Fruit fly (Drosophila melanogaster) whole organism, embryonic: ENCODE data around the gene CG31109.

Experiments
- Aef1 ChIP-seq: fragments of 200-800 bp; sonication (Bioruptor generic); IDR thresholded peaks from 3 replicates; pipeline ENCODE4 v1.3.6; 2022; ENCODE audit warnings: missing biosample characterization, missing genetic modification characterization
- Bteb2 ChIP-seq: fragments of 200-800 bp; sonication (Bioruptor generic); optimal IDR thresholded peaks from 2 replicates; lab custom pipeline; 2016; ENCODE audit warnings: missing biosample characterization, missing genetic modification characterization
- CG12659 ChIP-seq: fragments of 200-800 bp; sonication (Bioruptor generic); optimal IDR thresholded peaks from 3 replicates; lab custom pipeline; 2017; ENCODE audit warnings: mild to moderate bottlenecking, missing biosample characterization, missing genetic modification reagents, missing genetic modification characterization
- CG13424 ChIP-seq: fragments of 200-800 bp; sonication (Bioruptor generic); optimal IDR thresholded peaks from 2 replicates; lab custom pipeline; 2019; ENCODE audit warnings: missing biosample characterization, mild to moderate bottlenecking, missing genetic modification characterization, moderate library complexity
- CG13894 ChIP-seq: fragments of 200-800 bp; sonication (Bioruptor generic); optimal IDR thresholded peaks from 3 replicates; lab custom pipeline; 2018; ENCODE audit warnings: missing biosample characterization, mild to moderate bottlenecking, missing genetic modification characterization, moderate library complexity
- CG15479 ChIP-seq: fragments of 200-800 bp; sonication (Bioruptor generic); optimal IDR thresholded peaks from 3 replicates; lab custom pipeline; 2019; ENCODE audit warnings: missing biosample characterization, mild to moderate bottlenecking, missing genetic modification characterization, moderate library complexity
- CG15514 ChIP-seq: fragments of 200-800 bp; sonication (Bioruptor generic); optimal IDR thresholded peaks from 3 replicates; lab custom pipeline; 2017; ENCODE audit warnings: missing biosample characterization, missing genetic modification characterization, mild to moderate bottlenecking, moderate library complexity, missing genetic modification reagents
- CG1647 ChIP-seq: fragments of 200-800 bp; sonication (Bioruptor generic); optimal IDR thresholded peaks from 3 replicates; lab custom pipeline; 2016; ENCODE audit warnings: missing biosample characterization, missing genetic modification characterization
- CG17912 ChIP-seq: fragments of 200-800 bp; sonication (Bioruptor generic); optimal IDR thresholded peaks from 2 replicates; lab custom pipeline; 2018; ENCODE audit warnings: missing biosample characterization, mild to moderate bottlenecking, missing genetic modification characterization
- CG18262 ChIP-seq: fragments of 200-800 bp; optimal IDR thresholded peaks from 3 replicates; lab custom pipeline; 2019; ENCODE audit warnings: missing biosample characterization, mild to moderate bottlenecking, missing genetic modification characterization, moderate library complexity
- CG2120 ChIP-seq: fragments of 200-800 bp; sonication (Bioruptor generic); optimal IDR thresholded peaks from 3 replicates; lab custom pipeline; 2016; ENCODE audit warnings: missing biosample characterization, missing genetic modification characterization
- CG2199 ChIP-seq: fragments of 200-800 bp; sonication (Bioruptor generic); IDR thresholded peaks from 3 replicates; pipeline ENCODE4 v1.3.6; 2022; ENCODE audit warnings: missing biosample characterization, missing genetic modification characterization
- CG30431 ChIP-seq: fragments of 200-800 bp; sonication (Bioruptor generic); optimal IDR thresholded peaks from 2 replicates; lab custom pipeline; 2017; ENCODE audit warnings: missing biosample characterization, missing genetic modification characterization
- CG3838 ChIP-seq: fragments of 200-800 bp; sonication (Bioruptor generic); optimal IDR thresholded peaks from 3 replicates; lab custom pipeline; 2016; ENCODE audit warnings: missing biosample characterization, missing genetic modification characterization
- CG4360 ChIP-seq: fragments of 200-800 bp; sonication (Bioruptor generic); IDR thresholded peaks from 2 replicates; pipeline ENCODE4 v1.3.6; 2022; ENCODE audit warnings: missing biosample characterization, missing genetic modification characterization
- CG6272 ChIP-seq: fragments of 200-800 bp; sonication (Bioruptor generic); IDR thresholded peaks from 2 replicates; pipeline ENCODE4 v1.3.6; 2022; ENCODE audit warnings: missing biosample characterization, missing genetic modification characterization
- CG6791 ChIP-seq: fragments of 200-800 bp; sonication (Bioruptor generic); IDR thresholded peaks from 3 replicates; pipeline ENCODE4 v1.3.6; 2022; ENCODE audit warnings: missing biosample characterization, missing genetic modification characterization; ENCODE audit not compliant: partially characterized antibody
- CG8765 ChIP-seq: fragments of 200-800 bp; sonication (Bioruptor generic); IDR thresholded peaks from 2 replicates; pipeline ENCODE4 v1.3.6; 2022; ENCODE audit warnings: missing biosample characterization, missing genetic modification characterization
- CG8944 ChIP-seq: fragments of 200-800 bp; sonication (Bioruptor generic); optimal IDR thresholded peaks from 3 replicates; lab custom pipeline; 2016; ENCODE audit warnings: missing biosample characterization, missing genetic modification characterization
- CHES-1-like ChIP-seq: fragments of 200-800 bp; sonication (Bioruptor generic); optimal IDR thresholded peaks from 2 replicates; lab custom pipeline; 2016; ENCODE audit warnings: missing biosample characterization, missing genetic modification characterization
- H15 ChIP-seq: fragments of 200-800 bp; sonication (Bioruptor generic); IDR thresholded peaks from 3 replicates; pipeline ENCODE4 v1.3.6; 2022; ENCODE audit warnings: missing biosample characterization, missing genetic modification characterization
- HHEX ChIP-seq: fragments of 200-800 bp; sonication (Bioruptor generic); optimal IDR thresholded peaks from 3 replicates; lab custom pipeline; 2017; ENCODE audit warnings: missing biosample characterization, mild to moderate bottlenecking, missing genetic modification characterization, missing genetic modification reagents
- HmgD ChIP-seq: fragments of 200-800 bp; sonication (Bioruptor generic); optimal IDR thresholded peaks from 3 replicates; lab custom pipeline; 2016; ENCODE audit warnings: missing biosample characterization, missing genetic modification characterization
- Kr ChIP-seq: fragments of 200-800 bp; sonication (Bioruptor generic); optimal IDR thresholded peaks from 2 replicates; lab custom pipeline; 2017; ENCODE audit warnings: missing biosample characterization, mild to moderate bottlenecking, missing genetic modification characterization
- Optix ChIP-seq: fragments of 200-800 bp; sonication (Bioruptor generic); IDR thresholded peaks from 3 replicates; pipeline ENCODE4 v1.3.6; 2022; ENCODE audit warnings: missing biosample characterization, missing genetic modification characterization
- Sry-β ChIP-seq: fragments of 200-800 bp; sonication (Bioruptor generic); optimal IDR thresholded peaks from 2 replicates; lab custom pipeline; 2018; ENCODE audit warnings: missing biosample characterization, mild to moderate bottlenecking, missing genetic modification characterization, moderate library complexity
- amos ChIP-seq: fragments of 200-800 bp; sonication (Bioruptor generic); IDR thresholded peaks from 2 replicates; pipeline ENCODE4 v1.3.6; 2022; ENCODE audit warnings: missing biosample characterization, missing genetic modification characterization; ENCODE audit not compliant: partially characterized antibody
- az2 ChIP-seq: fragments of 200-800 bp; sonication (Bioruptor generic); optimal IDR thresholded peaks from 3 replicates; lab custom pipeline; 2016; ENCODE audit warnings: missing biosample characterization, missing genetic modification characterization
- btn ChIP-seq: fragments of 200-800 bp; sonication (Bioruptor generic); optimal IDR thresholded peaks from 2 replicates; lab custom pipeline; 2016; ENCODE audit warnings: missing biosample characterization, missing genetic modification characterization
- crp ChIP-seq, 2 experiments: fragments of 200-800 bp; sonication (Bioruptor generic); optimal IDR thresholded peaks; 2 replicates in 1 of 2; 3 replicates in 1 of 2; lab custom pipeline; 2017; ENCODE audit warnings: missing biosample characterization in 2 of 2, missing genetic modification characterization in 2 of 2, mild to moderate bottlenecking in 1 of 2, moderate library complexity in 1 of 2
- en ChIP-seq: fragments of 200-800 bp; sonication (Bioruptor generic); optimal IDR thresholded peaks from 2 replicates; lab custom pipeline; 2016; ENCODE audit warnings: missing biosample characterization, missing genetic modification characterization
- eyg ChIP-seq: fragments of 200-800 bp; sonication (Bioruptor generic); optimal IDR thresholded peaks from 3 replicates; lab custom pipeline; 2016; ENCODE audit warnings: missing biosample characterization, missing genetic modification characterization
- ftz-f1 ChIP-seq: fragments of 200-800 bp; sonication (Bioruptor generic); optimal IDR thresholded peaks from 2 replicates; lab custom pipeline; 2016; ENCODE audit warnings: missing biosample characterization, missing genetic modification characterization
- gem ChIP-seq: fragments of 200-800 bp; sonication (Bioruptor generic); optimal IDR thresholded peaks from 2 replicates; lab custom pipeline; 2019; ENCODE audit warnings: missing biosample characterization, mild to moderate bottlenecking, missing genetic modification characterization, moderate library complexity
- grau ChIP-seq: fragments of 200-800 bp; optimal IDR thresholded peaks from 3 replicates; lab custom pipeline; 2019; ENCODE audit warnings: missing biosample characterization, mild to moderate bottlenecking, missing genetic modification characterization, moderate library complexity
- insv ChIP-seq, 2 experiments: fragments of 200-800 bp; sonication (Bioruptor generic); optimal IDR thresholded peaks; 3 replicates each; lab custom pipeline; 2016 to 2018; ENCODE audit warnings: missing biosample characterization in 2 of 2, missing genetic modification characterization in 2 of 2
- inv ChIP-seq: fragments of 200-800 bp; sonication (Bioruptor generic); IDR thresholded peaks from 2 replicates; pipeline ENCODE4 v1.3.6; 2022; ENCODE audit warnings: missing biosample characterization, missing genetic modification characterization; ENCODE audit not compliant: partially characterized antibody
- lov ChIP-seq, 2 experiments: fragments of 200-800 bp in 1 of 2; fragments of >200 bp in 1 of 2; sonication (Bioruptor generic) in 1 of 2; IDR thresholded peaks in 1 of 2; optimal IDR thresholded peaks in 1 of 2; 2 replicates in 1 of 2; 3 replicates in 1 of 2; pipeline versions ENCODE4 v1.3.6 to Lab custom; 2017 to 2022; ENCODE audit warnings: missing biosample characterization in 1 of 2, missing genetic modification characterization in 1 of 2
- nerfin-2 ChIP-seq: fragments of 200-800 bp; sonication (Bioruptor generic); IDR thresholded peaks from 2 replicates; pipeline ENCODE4 v1.3.6; 2022; ENCODE audit warnings: missing biosample characterization, missing genetic modification characterization; ENCODE audit not compliant: partially characterized antibody
- oc ChIP-seq: fragments of 200-800 bp; sonication (Bioruptor generic); optimal IDR thresholded peaks from 2 replicates; lab custom pipeline; 2018; ENCODE audit warnings: missing biosample characterization, mild to moderate bottlenecking, missing genetic modification characterization, moderate library complexity
- pho ChIP-seq: fragments of 200-800 bp; sonication (Bioruptor generic); optimal IDR thresholded peaks from 2 replicates; lab custom pipeline; 2016; ENCODE audit warnings: missing biosample characterization, missing genetic modification characterization
- pum ChIP-seq: fragments of 200-800 bp; sonication (Bioruptor generic); optimal IDR thresholded peaks from 2 replicates; lab custom pipeline; 2016; ENCODE audit warnings: missing biosample characterization, missing genetic modification characterization
- scrt ChIP-seq: fragments of 200-800 bp; sonication (Bioruptor generic); optimal IDR thresholded peaks from 2 replicates; lab custom pipeline; 2018; ENCODE audit warnings: missing biosample characterization, mild to moderate bottlenecking, missing genetic modification characterization, moderate library complexity
- sima ChIP-seq: fragments of 200-800 bp; sonication (Bioruptor generic); optimal IDR thresholded peaks from 2 replicates; lab custom pipeline; 2016; ENCODE audit warnings: missing biosample characterization, missing genetic modification characterization
- stwl ChIP-seq: fragments of 200-800 bp; sonication (Bioruptor generic); optimal IDR thresholded peaks from 3 replicates; lab custom pipeline; 2018; ENCODE audit warnings: missing biosample characterization, mild to moderate bottlenecking, missing genetic modification characterization, moderate library complexity
- tap ChIP-seq: fragments of 200-800 bp; optimal IDR thresholded peaks from 3 replicates; lab custom pipeline; 2019; ENCODE audit warnings: missing biosample characterization, mild to moderate bottlenecking, missing genetic modification characterization, moderate library complexity
- tna ChIP-seq: fragments of 200-800 bp; sonication (Bioruptor generic); IDR thresholded peaks from 2 replicates; pipeline ENCODE4 v1.3.6; 2022; ENCODE audit warnings: missing biosample characterization, missing genetic modification characterization; ENCODE audit not compliant: partially characterized antibody
- vvl ChIP-seq: fragments of 200-800 bp; sonication (Bioruptor generic); IDR thresholded peaks from 2 replicates; pipeline ENCODE4 v1.3.6; 2022; ENCODE audit warnings: missing biosample characterization, missing genetic modification characterization

CG31109 gene

DNA sequence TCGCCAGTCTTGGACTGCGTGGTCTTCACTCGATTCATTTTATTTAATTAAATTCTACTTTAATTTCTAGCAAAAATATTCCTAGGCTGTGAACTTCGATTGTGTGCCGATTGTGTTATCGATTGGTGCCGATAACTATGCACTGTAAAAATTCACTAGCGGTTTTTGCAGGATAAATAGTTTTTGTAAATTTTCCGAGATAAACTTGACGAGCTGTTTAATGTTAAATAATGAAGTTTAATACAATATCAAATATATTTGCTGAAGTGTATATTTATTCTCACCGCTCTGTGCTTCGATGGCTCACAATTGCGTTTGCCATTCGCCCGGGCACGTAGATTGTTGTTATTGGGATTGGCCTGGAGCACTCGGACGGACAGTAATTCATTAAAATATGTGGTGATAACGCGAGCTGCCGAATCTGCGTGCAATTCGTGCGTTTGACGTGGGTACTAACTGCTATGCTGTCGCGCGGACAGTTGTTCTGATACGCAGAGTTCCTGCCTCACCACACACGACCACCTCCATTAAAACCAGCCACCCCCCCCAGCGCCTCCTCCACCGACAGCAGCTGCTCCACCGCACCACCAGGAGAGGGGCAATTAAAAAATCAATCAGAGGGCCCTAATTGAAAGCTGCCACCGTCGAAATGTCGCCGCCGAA, 29.4 kb downstream of the CG31109 start, which contains the start of the genes EMC6 and Hr96 (continued):
- peak; percentile 91 for TF ChIP-seq HHEX (GFP tag; lab: Kevin White, UChicago)
- peak; percentile 92 for TF ChIP-seq CG13894
- peak; percentile 80 for TF ChIP-seq en (GFP tag; lab: Kevin White, UChicago)
- TF ChIP-seq lov (optimal IDR thresholded peaks at IDR 0.05; lab: Kevin White, UChicago): no peak
- peak; percentile 89 for TF ChIP-seq lov (GFP tag; IDR thresholded peaks at IDR 0.05; lab: Robert Waterston, UW)
- TF ChIP-seq Kr: no peak
- peak; percentile 94 for TF ChIP-seq CG13424
- peak in 1 of 2 experiments; percentile 72 for TF ChIP-seq insv (GFP tag; optimal IDR thresholded peaks at IDR 0.05; lab: Kevin White, UChicago)
- peak; percentile 91 for TF ChIP-seq CG6272 (GFP tag; lab: Robert Waterston, UW)
- TF ChIP-seq eyg: peak; percentile 88
- peak; percentile 89 for TF ChIP-seq CG3838 (GFP tag; lab: Kevin White, UChicago)
- peak; percentile 75 for TF ChIP-seq CG4360 (GFP tag; lab: Robert Waterston, UW)
- TF ChIP-seq CG30431 (GFP tag; lab: Kevin White, UChicago): peak; percentile 89
- TF ChIP-seq nerfin-2 (GFP tag; lab: Robert Waterston, UW): peak; percentile 74; the same call in 1 of the 2 replicates
- peak; percentile 36 for TF ChIP-seq sima (GFP tag; lab: Kevin White, UChicago)
- TF ChIP-seq az2 (GFP tag; lab: Kevin White, UChicago): peak; percentile 94
- TF ChIP-seq scrt (GFP tag; lab: Kevin White, UChicago): no peak
- peak; percentile 93 for TF ChIP-seq H15 (GFP tag; lab: Robert Waterston, UW)
- peak; percentile 91 for TF ChIP-seq CG8944 (GFP tag; lab: Kevin White, UChicago)
- peak; percentile 70 for TF ChIP-seq CG6791 (GFP tag; lab: Robert Waterston, UW)
- TF ChIP-seq CG2199 (GFP tag; lab: Robert Waterston, UW): peak; percentile 87; the same call in 2 of the 3 replicates
- TF ChIP-seq btn (GFP tag; lab: Kevin White, UChicago): peak; percentile 81
- peak; percentile 87 for TF ChIP-seq tap (tag; lab: Kevin White, UChicago)
- no peak for TF ChIP-seq CG15479 (GFP tag; lab: Kevin White, UChicago)
- TF ChIP-seq Bteb2 (GFP tag; lab: Kevin White, UChicago): peak; percentile 93
- peak; percentile 92 for TF ChIP-seq CG15514 (GFP tag; lab: Kevin White, UChicago)
- TF ChIP-seq CG17912 (GFP tag; lab: Kevin White, UChicago): peak; percentile 88
- TF ChIP-seq crp (GFP tag; optimal IDR thresholded peaks at IDR 0.05; lab: Kevin White, UChicago): peak in 1 of 2 experiments; percentile 71
- peak; percentile 92 for TF ChIP-seq grau (tag; lab: Kevin White, UChicago)
- peak; percentile 89 for TF ChIP-seq CG8765 (GFP tag; lab: Robert Waterston, UW)
- peak; percentile 86 for TF ChIP-seq Optix
- TF ChIP-seq pho: peak; percentile 96
- peak; percentile 55 for TF ChIP-seq HmgD
- no peak for TF ChIP-seq oc (tag; lab: Kevin White, UChicago)
- TF ChIP-seq inv (GFP tag; lab: Robert Waterston, UW): peak; percentile 40
- TF ChIP-seq CHES-1-like: peak; percentile 91
- TF ChIP-seq pum (GFP tag; lab: Kevin White, UChicago): peak; percentile 93
- peak; percentile 96 for TF ChIP-seq gem
- peak; percentile 97 for TF ChIP-seq CG2120
- TF ChIP-seq tna (GFP tag; lab: Robert Waterston, UW): peak; percentile 82
- TF ChIP-seq CG1647 (GFP tag; lab: Kevin White, UChicago): peak; percentile 93
- TF ChIP-seq Aef1 (GFP tag; lab: Robert Waterston, UW): peak; percentile 98
- peak; percentile 49 for TF ChIP-seq Sry-β (GFP tag; lab: Kevin White, UChicago)
- TF ChIP-seq stwl (tag; lab: Kevin White, UChicago): peak; percentile 80
- peak; percentile 78 for TF ChIP-seq ftz-f1 (GFP tag; lab: Kevin White, UChicago)
- TF ChIP-seq amos (GFP tag; lab: Robert Waterston, UW): peak; percentile 63
- TF ChIP-seq CG18262 (tag; lab: Kevin White, UChicago): peak; percentile 89
- TF ChIP-seq vvl (GFP tag; lab: Robert Waterston, UW): peak; percentile 96
- peak; percentile 97 for TF ChIP-seq CG12659 (GFP tag; lab: Kevin White, UChicago)
